Worm (Caenorhabditis elegans) whole organism, dauer: ENCODE data around the gene atg-16.1.

Experiments
- unc-62 ChIP-seq: sonication (generic microtip); optimal IDR thresholded peaks from 2 replicates; lab custom pipeline; 2017; ENCODE audit warnings: missing biosample characterization, missing genetic modification reagents, missing genetic modification characterization

atg-16.1 gene

DNA sequence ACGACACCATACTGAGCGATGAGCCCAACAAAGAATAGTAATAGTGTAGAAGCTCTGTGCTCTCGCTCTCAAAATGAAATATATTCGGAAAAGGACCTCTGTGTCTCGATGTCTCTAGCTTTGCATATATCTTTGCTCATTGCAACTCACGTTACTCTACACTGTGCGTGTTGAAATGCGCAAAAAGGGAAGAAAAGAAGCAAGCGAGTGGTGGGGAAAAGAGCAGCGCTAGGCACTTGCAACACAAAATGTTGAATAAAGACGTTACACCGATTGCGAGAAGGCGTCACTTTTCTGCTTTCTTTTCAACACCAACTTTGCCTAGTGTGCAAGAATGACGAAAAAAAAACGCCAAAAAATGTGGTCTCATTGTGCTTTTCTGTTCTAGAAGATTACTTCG, 27.7 kb downstream of the atg-16.1 start:
- no peak for TF ChIP-seq unc-62 (GFP tag; lab: Kevin White, UChicago)

DNA sequence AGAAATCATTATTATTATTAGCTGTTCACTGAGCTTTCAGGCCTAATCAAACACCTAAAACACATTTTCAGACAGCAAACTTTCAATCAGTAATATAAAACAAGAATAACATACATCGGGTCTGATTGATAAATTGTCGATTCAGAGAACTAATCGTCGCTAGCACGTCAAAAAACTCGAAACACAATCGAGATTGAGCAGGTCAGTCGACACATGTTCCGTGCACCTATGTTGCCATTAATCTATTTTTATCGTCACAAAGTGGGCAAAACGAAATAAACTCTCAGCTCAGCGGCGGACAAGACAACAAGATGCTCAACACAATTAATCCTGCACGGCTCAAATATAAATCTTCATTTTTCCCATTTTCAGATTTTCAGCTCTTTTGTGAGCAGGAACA, 32.9 kb downstream of the atg-16.1 start:
- no peak for TF ChIP-seq unc-62 (GFP tag; lab: Kevin White, UChicago)

DNA sequence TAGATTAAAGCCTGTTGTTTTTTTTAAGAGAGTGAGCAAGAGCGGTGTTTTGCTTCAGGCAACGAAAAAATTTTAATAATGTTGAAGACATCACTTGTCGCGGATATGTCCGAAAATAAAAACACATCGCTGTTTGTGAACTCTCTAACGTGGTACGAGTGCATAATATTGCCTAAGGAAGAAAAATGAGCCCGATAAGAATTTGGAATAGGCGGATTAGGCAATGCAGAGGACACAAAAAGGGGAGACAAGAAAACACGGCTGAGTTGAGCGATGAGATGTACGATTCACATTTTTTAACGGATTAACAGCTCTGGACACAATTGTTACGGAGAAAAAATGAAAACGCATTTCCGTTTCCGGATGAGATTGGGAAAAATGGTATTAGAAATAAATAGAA, 34.9 kb downstream of the atg-16.1 start:
- no peak for TF ChIP-seq unc-62 (GFP tag; lab: Kevin White, UChicago)

DNA sequence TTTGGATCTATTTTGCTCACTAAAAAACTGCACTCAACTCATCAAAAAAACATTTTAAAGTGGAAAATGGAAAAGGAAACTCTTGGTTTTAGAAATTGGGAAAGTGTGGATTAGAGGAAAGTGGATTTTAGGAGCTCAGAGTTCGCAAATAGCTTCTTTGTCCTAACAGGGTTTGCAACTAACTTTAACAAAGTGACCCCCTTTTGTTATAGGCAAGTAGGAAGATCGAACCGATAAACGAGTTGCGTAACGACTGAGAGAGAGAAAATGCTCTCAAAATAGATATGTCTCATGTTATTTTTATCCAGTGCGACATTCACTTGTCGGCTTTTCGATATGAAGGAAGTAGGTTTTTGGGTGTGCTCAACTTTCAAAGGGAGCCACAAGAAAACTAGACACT, 35.8 kb downstream of the atg-16.1 start:
- no peak for TF ChIP-seq unc-62 (GFP tag; lab: Kevin White, UChicago)

DNA sequence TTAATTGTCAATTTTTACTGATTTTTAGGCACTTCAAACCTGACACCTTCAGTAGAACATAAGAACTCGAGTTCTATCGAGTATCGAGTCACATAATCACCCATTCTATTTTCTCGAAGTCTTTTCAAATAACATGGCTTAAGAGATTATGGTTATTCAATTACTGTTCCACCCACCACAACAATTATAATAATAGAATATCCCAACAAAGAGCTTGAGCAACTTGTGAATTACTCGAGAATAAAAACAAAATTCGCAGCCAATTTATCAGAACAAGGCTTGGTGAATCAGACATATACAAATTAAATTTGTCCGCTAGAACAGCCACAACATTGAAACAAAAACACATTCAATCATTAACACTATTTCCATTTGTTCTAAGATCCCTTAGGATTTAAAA, 38.0 kb downstream of the atg-16.1 start:
- no peak for TF ChIP-seq unc-62 (GFP tag; lab: Kevin White, UChicago)

DNA sequence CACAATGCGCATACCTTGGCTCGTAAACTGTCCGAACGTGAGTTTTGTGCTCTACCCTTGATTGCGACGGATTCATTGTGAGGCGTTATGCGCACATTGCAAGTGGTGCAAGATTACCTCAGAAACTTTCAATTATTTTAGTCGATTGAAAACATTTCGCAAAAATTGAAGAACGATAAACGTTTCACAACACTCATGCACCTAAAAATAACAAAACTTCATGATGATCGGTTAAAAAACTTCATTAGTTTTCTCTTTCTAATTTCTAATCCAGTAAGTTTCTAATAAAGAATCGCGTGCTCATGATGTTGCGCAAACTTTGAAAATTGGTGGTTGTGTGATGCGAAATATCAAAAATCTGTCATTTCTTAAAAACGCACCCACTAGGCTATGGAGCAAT, 43.5 kb downstream of the atg-16.1 start, which contains the start of gene dop-1:
Gene dop-1 (minus strand): TSS at position 101 of the 400 bp plus-strand sequence.
- no peak for TF ChIP-seq unc-62 (GFP tag; lab: Kevin White, UChicago)

DNA sequence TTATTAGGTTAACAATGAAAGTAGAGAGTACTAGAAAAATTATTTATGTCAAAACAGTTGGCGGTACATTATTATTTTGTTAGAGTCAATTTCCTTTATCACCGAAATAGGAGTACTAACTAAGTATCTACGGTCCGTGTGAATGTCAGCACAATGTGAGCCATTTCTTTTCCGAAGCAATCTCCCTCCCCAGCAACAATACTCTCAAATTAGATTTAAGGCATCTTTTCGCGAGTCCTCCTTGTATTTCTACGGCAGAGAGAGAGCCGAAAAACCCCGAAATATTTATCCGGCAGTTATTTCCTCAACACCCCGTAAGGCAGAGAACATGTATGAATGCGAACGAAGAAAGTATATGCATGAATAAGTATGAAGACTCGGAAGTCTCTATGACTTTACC, 47.0 kb downstream of the atg-16.1 start:
- TF ChIP-seq unc-62 (GFP tag; lab: Kevin White, UChicago): no peak

DNA sequence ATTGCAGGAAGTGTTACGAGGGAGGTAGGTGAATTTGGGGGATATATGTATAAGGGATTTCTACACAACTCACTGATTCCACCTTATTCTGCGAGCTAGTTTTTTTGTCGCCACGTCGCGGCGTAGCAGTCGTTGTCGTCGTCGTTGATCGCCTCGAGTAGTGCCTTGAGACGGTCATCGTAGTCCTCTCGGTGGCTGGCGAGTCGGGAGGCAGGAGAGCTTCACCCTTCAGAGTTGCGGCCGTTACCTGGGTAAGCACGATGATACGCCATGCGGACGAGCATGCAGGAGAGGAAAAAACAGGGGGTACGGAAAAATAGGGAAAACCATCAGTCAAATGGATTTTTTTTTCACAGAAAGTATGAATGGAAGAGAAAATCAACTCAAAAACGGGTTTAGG, 49.1 kb downstream of the atg-16.1 start:
- TF ChIP-seq unc-62 (GFP tag; lab: Kevin White, UChicago): no peak

DNA sequence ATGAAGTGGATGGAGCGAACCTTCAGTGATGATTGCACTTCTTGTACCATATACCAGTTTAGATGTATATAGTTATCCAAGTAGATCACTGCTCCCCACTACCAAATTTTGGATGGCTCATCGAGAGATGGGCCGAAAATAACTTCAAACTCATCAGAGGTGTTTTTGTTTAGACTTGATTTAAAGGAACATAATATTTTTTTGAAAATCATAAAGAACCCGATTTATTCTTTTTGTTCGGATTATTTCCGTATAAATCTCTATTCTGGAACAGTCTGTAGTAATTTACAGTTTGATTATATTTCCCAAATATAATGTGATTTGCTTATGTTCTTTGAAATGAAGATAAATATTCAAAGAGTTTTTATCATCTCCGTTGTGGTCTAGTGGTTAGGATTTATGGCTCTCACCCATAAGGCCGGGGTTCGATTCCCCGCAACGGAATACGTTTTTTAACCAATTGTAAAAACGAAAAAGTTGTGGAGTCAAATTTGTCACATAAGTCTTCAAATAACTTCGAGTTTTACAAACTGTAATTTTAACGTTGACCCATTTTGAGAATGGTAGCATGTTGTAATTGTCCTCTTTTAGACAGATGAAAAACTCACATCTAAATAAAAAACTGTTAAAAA, 51.9 kb downstream of the atg-16.1 start:
- TF ChIP-seq unc-62 (GFP tag; lab: Kevin White, UChicago): no peak
